Worm (Caenorhabditis elegans): Measurements from ENCODE around the gene twk-9.

The twk-9 gene

DNA sequence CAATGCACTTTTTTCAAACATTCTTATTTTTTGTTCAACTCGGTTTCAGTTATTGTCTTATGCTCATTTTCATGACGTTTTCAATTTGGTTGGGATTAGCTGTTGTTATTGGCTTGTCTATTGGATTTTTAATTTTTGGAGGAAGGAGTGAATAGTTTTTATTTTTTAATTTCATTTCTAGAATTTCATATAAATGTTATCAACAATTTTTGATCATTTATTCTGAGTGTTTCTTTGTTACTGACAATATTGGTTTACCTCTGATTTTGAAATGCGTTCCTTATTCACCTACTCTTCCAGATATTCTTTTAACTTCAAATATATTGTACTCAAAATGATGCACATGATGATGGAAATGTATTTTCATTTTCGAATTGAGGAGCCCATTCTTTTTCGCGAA lies 39.0 kb upstream of the twk-9 start, which contains the start of gene F58G6.7:
Gene F58G6.7 (plus strand): TSS at position 301 of the 400 bp plus-strand sequence.
- no peak for TF ChIP-seq nhr-2 (tag; optimal IDR thresholded peaks at IDR 0.05)

DNA sequence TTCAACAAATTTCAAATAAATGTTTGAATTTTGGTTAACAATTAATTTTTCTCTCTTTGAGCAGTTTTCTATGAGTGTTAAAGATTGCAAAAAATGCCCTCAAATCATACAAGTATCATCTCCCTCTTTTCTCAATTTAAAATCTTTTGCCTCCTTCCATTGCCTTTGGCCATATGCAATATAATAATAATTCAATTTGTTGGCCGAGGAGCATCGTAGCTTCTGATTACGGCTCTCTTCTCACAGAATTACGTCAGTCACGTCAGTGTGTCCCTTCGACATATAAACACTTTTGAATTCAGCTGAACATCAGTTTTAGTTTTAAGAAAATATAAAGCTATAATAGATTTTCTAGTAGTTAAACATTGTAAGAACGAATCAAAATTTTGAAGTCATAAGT lies 37.4 kb upstream of the twk-9 start:
- TF ChIP-seq ceh-39 (tag; optimal IDR thresholded peaks at IDR 0.05) = no peak
- TF ChIP-seq ces-1 (GFP tag; optimal IDR thresholded peaks at IDR 0.05) = peak; percentile 92

DNA sequence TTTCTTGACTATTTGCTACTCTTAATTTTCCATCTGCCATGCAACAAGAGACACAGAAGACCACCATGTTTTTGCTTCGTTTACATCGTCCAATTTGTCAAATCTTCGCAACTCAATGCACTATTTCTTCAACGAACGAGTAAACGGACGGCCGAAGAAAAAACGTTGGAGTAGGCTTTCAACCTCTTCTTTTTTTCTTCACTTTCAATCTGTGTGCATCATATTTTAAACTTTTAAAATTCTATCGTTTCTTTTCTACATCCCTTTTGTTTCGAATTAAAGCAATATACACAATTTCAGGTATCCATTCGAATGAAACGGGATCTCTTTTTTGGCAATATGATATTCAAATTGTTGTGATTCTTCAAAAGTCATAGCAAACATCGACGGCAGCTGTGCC lies 35.2 kb upstream of the twk-9 start, which contains the start of gene acc-1:
Gene acc-1 (plus strand): TSS at position 301 of the 400 bp plus-strand sequence.
- TF ChIP-seq nhr-28 (tag; optimal IDR thresholded peaks at IDR 0.05) (no peak), snpc-4 (tag; optimal IDR thresholded peaks at IDR 0.05) (no peak), cnd-1 (tag; optimal IDR thresholded peaks at IDR 0.05) (no peak), bed-3 (GFP tag; optimal IDR thresholded peaks at IDR 0.05) (no peak), sem-2 (GFP tag; optimal IDR thresholded peaks at IDR 0.05) (no peak), mls-2 (tag; optimal IDR thresholded peaks at IDR 0.05) (no peak), ceh-43 (GFP tag; optimal IDR thresholded peaks at IDR 0.05) (no peak), unc-39 (tag; optimal IDR thresholded peaks at IDR 0.05) (no peak), elt-3 (tag; optimal IDR thresholded peaks at IDR 0.05) (no peak), mep-1 (tag; optimal IDR thresholded peaks at IDR 0.05) (no peak), unc-120 (tag; optimal IDR thresholded peaks at IDR 0.05; ENCODE audit: poor library complexity, severe bottlenecking) (no peak), ces-1 (GFP tag; optimal IDR thresholded peaks at IDR 0.05) (no peak), lin-32 (GFP tag; optimal IDR thresholded peaks at IDR 0.05) (no peak), lin-13 (tag; optimal IDR thresholded peaks at IDR 0.05) (no peak)

DNA sequence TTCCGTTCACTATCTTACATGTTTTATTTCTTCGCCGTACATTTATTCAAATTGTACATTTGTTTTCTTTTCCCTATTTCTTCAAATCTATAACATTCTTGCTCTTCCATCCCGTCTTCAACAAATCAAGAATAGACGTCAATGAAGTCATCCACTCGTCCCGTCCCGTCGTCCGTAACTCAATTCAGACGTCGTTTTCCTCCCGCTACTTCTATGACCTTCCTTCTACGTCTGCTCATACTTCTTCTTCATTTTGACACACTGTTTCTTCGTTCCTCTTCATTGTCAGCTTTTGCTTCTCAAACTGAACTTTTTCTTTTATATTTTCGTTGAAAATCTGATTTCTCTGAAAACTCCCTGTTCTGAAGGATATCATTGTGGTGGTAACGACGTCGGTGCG lies 33.0 kb upstream of the twk-9 start:
- TF ChIP-seq cnd-1 (tag; optimal IDR thresholded peaks at IDR 0.05) (no peak), ces-1 (GFP tag; optimal IDR thresholded peaks at IDR 0.05) (peak; percentile 61), pha-4 (tag; optimal IDR thresholded peaks at IDR 0.05) (no peak)

DNA sequence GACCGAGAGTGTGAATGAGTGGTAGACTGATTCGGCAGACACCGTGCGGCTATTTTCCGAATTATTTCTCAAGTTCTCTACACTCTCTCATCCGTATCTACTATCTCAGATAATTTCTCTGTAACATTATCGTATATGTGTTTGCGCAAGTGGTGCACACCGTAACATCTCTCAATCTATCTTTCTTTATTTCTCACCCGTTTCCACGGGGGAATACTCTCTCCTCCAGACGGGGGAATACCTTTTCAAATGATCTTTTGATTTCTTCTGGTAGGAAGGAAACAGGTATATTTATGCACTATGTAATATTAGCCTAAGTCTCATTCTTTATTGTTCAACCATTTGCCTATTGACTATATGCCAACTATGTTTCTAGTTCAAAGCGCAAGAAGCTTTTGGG lies 25.9 kb upstream of the twk-9 start:
- TF ChIP-seq ces-1 (GFP tag; optimal IDR thresholded peaks at IDR 0.05) (no peak), blmp-1 (tag; optimal IDR thresholded peaks at IDR 0.05) (no peak), nhr-237 (tag; optimal IDR thresholded peaks at IDR 0.05) (peak; percentile 53), sptf-1 (tag; optimal IDR thresholded peaks at IDR 0.05) (no peak), ceh-39 (tag; optimal IDR thresholded peaks at IDR 0.05) (peak; percentile 24), elt-1 (tag; optimal IDR thresholded peaks at IDR 0.05; ENCODE audit: borderline replicate concordance, insufficient read depth) (peak; percentile 78), nhr-12 (tag; optimal IDR thresholded peaks at IDR 0.05) (no peak), unc-39 (tag; optimal IDR thresholded peaks at IDR 0.05) (no peak), cnd-1 (tag; optimal IDR thresholded peaks at IDR 0.05) (no peak), ztf-11 (tag; optimal IDR thresholded peaks at IDR 0.05) (no peak), sem-2 (GFP tag; optimal IDR thresholded peaks at IDR 0.05) (no peak), snpc-4 (tag; optimal IDR thresholded peaks at IDR 0.05) (no peak), drap-1 (GFP tag; optimal IDR thresholded peaks at IDR 0.05) (no peak), mab-5 (tag; optimal IDR thresholded peaks at IDR 0.05) (no peak), lin-32 (GFP tag; optimal IDR thresholded peaks at IDR 0.05) (no peak), elt-3 (tag; optimal IDR thresholded peaks at IDR 0.05) (peak; percentile 4), nhr-76 (tag; optimal IDR thresholded peaks at IDR 0.05) (no peak), ham-2 (GFP tag; optimal IDR thresholded peaks at IDR 0.05) (no peak), mls-2 (tag; optimal IDR thresholded peaks at IDR 0.05) (no peak), tbx-8 (GFP tag; optimal IDR thresholded peaks at IDR 0.05) (no peak), nhr-2 (tag; optimal IDR thresholded peaks at IDR 0.05) (no peak), flh-1 (GFP tag; optimal IDR thresholded peaks at IDR 0.05) (no peak), lsy-2 (tag; optimal IDR thresholded peaks at IDR 0.05) (peak; percentile 27), M03D4.4 (tag; optimal IDR thresholded peaks at IDR 0.05) (no peak), pha-4 (tag; optimal IDR thresholded peaks at IDR 0.05) (peak; percentile 50), bed-3 (GFP tag; optimal IDR thresholded peaks at IDR 0.05) (no peak), mep-1 (tag; optimal IDR thresholded peaks at IDR 0.05) (no peak), ceh-43 (GFP tag; optimal IDR thresholded peaks at IDR 0.05) (no peak), zip-8 (tag; optimal IDR thresholded peaks at IDR 0.05) (no peak), nhr-28 (tag; optimal IDR thresholded peaks at IDR 0.05) (no peak), hlh-1 (tag; optimal IDR thresholded peaks at IDR 0.05) (no peak), unc-62 (GFP tag; optimal IDR thresholded peaks at IDR 0.05) (peak; percentile 40), ceh-83 (GFP tag; optimal IDR thresholded peaks at IDR 0.05) (no peak), lin-13 (tag; optimal IDR thresholded peaks at IDR 0.05) (no peak), unc-120 (tag; optimal IDR thresholded peaks at IDR 0.05; ENCODE audit: poor library complexity, severe bottlenecking) (no peak)

Data from whole organism, mixed stage, embryonic.